Comparison of ENCODE assay signal across 1 worm cellular context in the genomic region with DNA sequence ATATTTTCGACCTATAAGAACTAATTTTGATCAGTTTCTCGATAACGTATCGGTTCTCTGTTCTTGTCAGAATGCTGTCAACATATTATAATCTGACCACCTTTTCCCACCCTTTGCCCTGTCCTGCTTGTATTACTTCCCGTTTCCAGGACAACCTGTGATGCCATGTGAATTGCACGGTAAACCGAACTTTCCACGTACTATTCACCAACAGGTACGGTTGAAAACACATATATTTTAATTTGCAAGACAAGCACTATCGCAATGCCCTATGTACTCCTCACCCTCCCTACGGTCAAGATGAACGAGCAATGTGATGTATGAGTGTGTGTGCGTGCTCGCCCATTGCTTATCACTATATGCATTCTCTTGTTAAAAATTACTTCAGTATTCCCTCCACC.
TF ChIP-seq lines count a peak whose summit lies in the region.

No protein-coding gene starts in this region.

TF ChIP-seq in whole organism, L4 larva, 104 proteins besides CTCF, POLR2A, EP300 and RAD21 (continued from another document):
- TF ChIP-seq lim-7 (GFP tag; IDR thresholded peaks at IDR 0.05; lab: Robert Waterston, UW) (no peak), ZK337.2 (GFP tag; IDR thresholded peaks at IDR 0.05; lab: Robert Waterston, UW) (no peak), mep-1 (tag; optimal IDR thresholded peaks at IDR 0.05; lab: Kevin White, UChicago) (no peak), nhr-42 (GFP tag; IDR thresholded peaks at IDR 0.05; lab: Robert Waterston, UW) (no peak), dmd-6 (GFP tag; IDR thresholded peaks at IDR 0.05; lab: Robert Waterston, UW) (peak; percentile 96), fkh-10 (GFP tag; optimal IDR thresholded peaks at IDR 0.05; lab: Kevin White, UChicago) (no peak), ceh-44 (GFP tag; IDR thresholded peaks at IDR 0.05; lab: Robert Waterston, UW) (no peak), unc-130 (GFP tag; optimal IDR thresholded peaks at IDR 0.05; lab: Kevin White, UChicago) (no peak), aly-2 (tag; optimal IDR thresholded peaks at IDR 0.05; lab: Kevin White, UChicago) (no peak), ceh-28 (tag; optimal IDR thresholded peaks at IDR 0.05; lab: Kevin White, UChicago) (no peak), attf-4 (tag; optimal IDR thresholded peaks at IDR 0.05; lab: Kevin White, UChicago) (no peak), jun-1 (tag; optimal IDR thresholded peaks at IDR 0.05; lab: Kevin White, UChicago) (no peak), madf-5 (GFP tag; IDR thresholded peaks at IDR 0.05; lab: Robert Waterston, UW) (no peak), lin-1 (GFP tag; IDR thresholded peaks at IDR 0.05; lab: Robert Waterston, UW) (no peak), saeg-2 (GFP tag; IDR thresholded peaks at IDR 0.05; lab: Robert Waterston, UW) (no peak), lin-29 (GFP tag; IDR thresholded peaks at IDR 0.05; lab: Robert Waterston, UW) (no peak), gei-8 (GFP tag; optimal IDR thresholded peaks at IDR 0.05; lab: Kevin White, UChicago) (no peak), daf-8 (GFP tag; IDR thresholded peaks at IDR 0.05; lab: Robert Waterston, UW) (no peak), mdl-1 (tag; optimal IDR thresholded peaks at IDR 0.05; lab: Kevin White, UChicago) (no peak), php-3 (GFP tag; IDR thresholded peaks at IDR 0.05; lab: Robert Waterston, UW) (peak; percentile 45; the same call in 1 of the 2 replicates), zip-11 (GFP tag; IDR thresholded peaks at IDR 0.05; lab: Robert Waterston, UW) (no peak), daf-19 (GFP tag; conservative IDR thresholded peaks at IDR 0.05; lab: Robert Waterston, UW) (no peak), arid-1 (GFP tag; conservative IDR thresholded peaks at IDR 0.05; lab: Robert Waterston, UW) (no peak), pqm-1 (tag; optimal IDR thresholded peaks at IDR 0.05; lab: Kevin White, UChicago) (peak; percentile 49), unc-62 (GFP tag; optimal IDR thresholded peaks at IDR 0.05 in 1 of 2; lab: Kevin White, UChicago) (peak in 1 of 2 experiments; percentile 5), unc-62 (tag; optimal IDR thresholded peaks at IDR 0.05; lab: Kevin White, UChicago) (no peak), Y75B8A.6 (GFP tag; IDR thresholded peaks at IDR 0.05; lab: Robert Waterston, UW) (no peak), nhr-6 (tag; optimal IDR thresholded peaks at IDR 0.05; lab: Kevin White, UChicago) (no peak), T26A8.4 (GFP tag; IDR thresholded peaks at IDR 0.05; lab: Robert Waterston, UW) (no peak), dve-1 (tag; optimal IDR thresholded peaks at IDR 0.05; lab: Kevin White, UChicago; ENCODE audit: insufficient read depth) (peak; percentile 38), spr-1 (tag; optimal IDR thresholded peaks at IDR 0.05; lab: Kevin White, UChicago) (no peak), lsy-2 (tag; optimal IDR thresholded peaks at IDR 0.05; lab: Kevin White, UChicago) (no peak), F37D6.2 (tag; optimal IDR thresholded peaks at IDR 0.05; lab: Kevin White, UChicago) (no peak), daf-16 (GFP tag; optimal IDR thresholded peaks at IDR 0.05; lab: Kevin White, UChicago) (no peak), daf-16 (tag; optimal IDR thresholded peaks at IDR 0.05; lab: Kevin White, UChicago) (peak; percentile 86), mdt-29 (GFP tag; IDR thresholded peaks at IDR 0.05; lab: Robert Waterston, UW) (no peak), snpc-1.2 (GFP tag; IDR thresholded peaks at IDR 0.05; lab: Robert Waterston, UW) (no peak), vab-7 (GFP tag; IDR thresholded peaks at IDR 0.05; lab: Robert Waterston, UW) (no peak), duxl-1 (tag; optimal IDR thresholded peaks at IDR 0.05; lab: Kevin White, UChicago; ENCODE audit: poor library complexity) (no peak), lin-38 (GFP tag; IDR thresholded peaks at IDR 0.05; lab: Robert Waterston, UW) (no peak), lin-15B (tag; optimal IDR thresholded peaks at IDR 0.05; lab: Kevin White, UChicago) (no peak), ceh-82 (tag; optimal IDR thresholded peaks at IDR 0.05; lab: Kevin White, UChicago) (no peak), mxl-3 (GFP tag; optimal IDR thresholded peaks at IDR 0.05; lab: Kevin White, UChicago) (no peak), set-16 (GFP tag; IDR thresholded peaks at IDR 0.05; lab: Robert Waterston, UW) (no peak), aha-1 (tag; lab: Kevin White, UChicago) (peak; percentile 58), lir-3 (tag; optimal IDR thresholded peaks at IDR 0.05; lab: Kevin White, UChicago) (no peak), hlh-11 (tag; optimal IDR thresholded peaks at IDR 0.05; lab: Kevin White, UChicago) (peak; percentile 86), R02D3.7 (tag; optimal IDR thresholded peaks at IDR 0.05; lab: Kevin White, UChicago) (no peak), nhr-77 (tag; optimal IDR thresholded peaks at IDR 0.05; lab: Kevin White, UChicago) (peak; percentile 15), nhr-111 (GFP tag; optimal IDR thresholded peaks at IDR 0.05; lab: Kevin White, UChicago) (no peak), ces-1 (GFP tag; optimal IDR thresholded peaks at IDR 0.05; lab: Kevin White, UChicago) (no peak), pha-4 (GFP tag; IDR thresholded peaks at IDR 0.05; lab: Robert Waterston, UW) (no peak), pha-4 (tag; optimal IDR thresholded peaks at IDR 0.05; lab: Kevin White, UChicago) (no peak), nhr-10 (tag; optimal IDR thresholded peaks at IDR 0.05; lab: Kevin White, UChicago) (no peak), hif-1 (tag; optimal IDR thresholded peaks at IDR 0.05; lab: Kevin White, UChicago) (no peak), tra-1 (GFP tag; IDR thresholded peaks at IDR 0.05; lab: Robert Waterston, UW) (peak; percentile 78), cey-2 (tag; optimal IDR thresholded peaks at IDR 0.05; lab: Kevin White, UChicago; ENCODE audit: borderline replicate concordance, insufficient read depth) (no peak), zip-2 (tag; optimal IDR thresholded peaks at IDR 0.05; lab: Kevin White, UChicago) (no peak), spr-3 (GFP tag; optimal IDR thresholded peaks at IDR 0.05; lab: Kevin White, UChicago) (no peak), nhr-76 (tag; optimal IDR thresholded peaks at IDR 0.05; lab: Kevin White, UChicago) (no peak), dmd-9 (GFP tag; IDR thresholded peaks at IDR 0.05; lab: Robert Waterston, UW) (no peak), egl-27 (tag; optimal IDR thresholded peaks at IDR 0.05; lab: Kevin White, UChicago) (no peak), nhr-11 (tag; optimal IDR thresholded peaks at IDR 0.05; lab: Kevin White, UChicago) (no peak), hmg-1.1 (GFP tag; IDR thresholded peaks at IDR 0.05; lab: Robert Waterston, UW) (no peak), ztf-7 (tag; optimal IDR thresholded peaks at IDR 0.05; lab: Kevin White, UChicago) (no peak), nhr-25 (tag; optimal IDR thresholded peaks at IDR 0.05; lab: Kevin White, UChicago; ENCODE audit: borderline replicate concordance, insufficient read depth) (no peak), F10B5.3 (tag; optimal IDR thresholded peaks at IDR 0.05; lab: Kevin White, UChicago) (no peak), zfp-3 (GFP tag; conservative IDR thresholded peaks at IDR 0.05; lab: Robert Waterston, UW) (no peak), T20F7.1 (GFP tag; optimal IDR thresholded peaks at IDR 0.05; lab: Kevin White, UChicago) (peak; percentile 45), sdz-12 (GFP tag; optimal IDR thresholded peaks at IDR 0.05; lab: Kevin White, UChicago) (no peak), Y105C5A.15 (GFP tag; IDR thresholded peaks at IDR 0.05; lab: Robert Waterston, UW) (no peak), unc-39 (tag; optimal IDR thresholded peaks at IDR 0.05; lab: Kevin White, UChicago) (no peak), Y48G9A.11 (GFP tag; IDR thresholded peaks at IDR 0.05; lab: Robert Waterston, UW) (no peak), ceh-20 (GFP tag; IDR thresholded peaks at IDR 0.05; lab: Robert Waterston, UW) (peak; percentile 22; the same call in 1 of the 2 replicates), dpl-1 (GFP tag; optimal IDR thresholded peaks at IDR 0.05; lab: Kevin White, UChicago) (no peak), nhr-102 (tag; optimal IDR thresholded peaks at IDR 0.05; lab: Kevin White, UChicago) (peak; percentile 57), rbr-2 (tag; optimal IDR thresholded peaks at IDR 0.05; lab: Kevin White, UChicago) (no peak), ama-1 (optimal IDR thresholded peaks at IDR 0.05; lab: Kevin White, UChicago) (no peak), mxl-2 (GFP tag; conservative IDR thresholded peaks at IDR 0.05; lab: Robert Waterston, UW) (0 out of 2 replicates have a peak, but pooled peaks have one; percentile 38), egl-43 (GFP tag; IDR thresholded peaks at IDR 0.05; lab: Robert Waterston, UW) (no peak), F49E8.2 (tag; optimal IDR thresholded peaks at IDR 0.05; lab: Kevin White, UChicago; ENCODE audit: borderline replicate concordance) (no peak), zag-1 (tag; optimal IDR thresholded peaks at IDR 0.05; lab: Kevin White, UChicago) (no peak), F44E2.7 (GFP tag; IDR thresholded peaks at IDR 0.05; lab: Robert Waterston, UW) (no peak)
TF ChIP-seq in whole organism, L4 larva: peak in this region for 17.
